Fruit fly (Drosophila melanogaster): ENCODE measurements around the gene CG7149.

DNA sequence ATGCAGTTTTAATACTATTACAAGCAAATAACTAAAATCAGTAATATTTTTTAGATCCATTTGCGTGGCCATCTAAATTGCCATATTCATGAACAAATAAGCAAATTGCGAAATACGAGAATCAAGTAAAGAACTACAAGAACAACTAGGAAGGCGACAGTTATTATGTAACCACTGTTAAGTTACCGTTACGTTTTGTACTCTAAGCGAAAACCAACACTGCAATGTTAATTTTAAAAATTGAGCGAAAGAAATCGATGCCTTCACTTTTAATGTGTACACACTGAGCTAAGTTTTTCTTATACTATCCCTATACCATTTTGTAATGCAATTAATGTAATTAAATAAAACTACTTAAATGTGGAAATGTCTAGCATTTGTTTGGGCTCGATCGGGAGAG lies 30.1 kb upstream of the CG7149 start:
- TF ChIP-seq D1 (tag; optimal IDR thresholded peaks at IDR 0.05) (no peak), rn (GFP tag; IDR thresholded peaks at IDR 0.05) (no peak), EcR (GFP tag; optimal IDR thresholded peaks at IDR 0.05) (no peak), CG10348 (GFP tag; IDR thresholded peaks at IDR 0.05) (no peak)
